Worm (Caenorhabditis elegans) whole organism, L4 larva: ENCODE results near the gene pqn-70.

ENCODE experiments used
- ama-1 ChIP-seq: fragments of 150-350 bp; optimal IDR thresholded peaks from 2 replicates; lab custom pipeline; 2014; ENCODE audit warnings: inconsistent platforms, mixed read lengths
- ceh-62 ChIP-seq: sonication (generic microtip); optimal IDR thresholded peaks from 2 replicates; lab custom pipeline; 2017; ENCODE audit warnings: missing biosample characterization, missing genetic modification characterization
- fkh-10 ChIP-seq: fragments of 150-350 bp; optimal IDR thresholded peaks from 2 replicates; lab custom pipeline; 2014; ENCODE audit warnings: missing biosample characterization, missing genetic modification reagents, missing genetic modification characterization
- hmg-1.1 ChIP-seq: fragments of 200-800 bp; sonication (Bioruptor generic); IDR thresholded peaks from 2 replicates; pipeline ENCODE4 v1.3.6; 2022; ENCODE audit warnings: missing genetic modification reagents, missing genetic modification characterization, missing compliant biosample characterization
- lin-1 ChIP-seq: fragments of 200-800 bp; sonication (Bioruptor generic); IDR thresholded peaks from 2 replicates; pipeline ENCODE4 v1.3.6; 2022; ENCODE audit warnings: missing genetic modification reagents, missing genetic modification characterization, missing compliant biosample characterization
- lin-13 ChIP-seq: fragments of 150-350 bp; optimal IDR thresholded peaks from 2 replicates; lab custom pipeline; 2014; ENCODE audit warnings: missing biosample characterization, missing genetic modification reagents, missing genetic modification characterization
- lsy-2 ChIP-seq, 2 experiments: fragments of 150-350 bp in 1 of 2; sonication (generic microtip) in 1 of 2; optimal IDR thresholded peaks; 2 replicates each; lab custom pipeline; 2014 to 2017; ENCODE audit warnings: missing biosample characterization in 2 of 2, missing genetic modification characterization in 2 of 2
- mep-1 ChIP-seq: fragments of 150-350 bp; sonication (generic microtip); optimal IDR thresholded peaks from 3 replicates; lab custom pipeline; 2014; ENCODE audit warnings: missing biosample characterization, missing genetic modification characterization
- nhr-102 ChIP-seq: sonication (generic microtip); optimal IDR thresholded peaks from 2 replicates; lab custom pipeline; 2016; ENCODE audit warnings: mild to moderate bottlenecking, missing genetic modification characterization, moderate library complexity, missing compliant biosample characterization
- nhr-28 ChIP-seq: fragments of 150-350 bp; optimal IDR thresholded peaks from 2 replicates; lab custom pipeline; 2014; ENCODE audit warnings: missing biosample characterization, missing genetic modification characterization
- tra-1 ChIP-seq: fragments of 200-800 bp; sonication (Bioruptor generic); IDR thresholded peaks from 2 replicates; pipeline ENCODE4 v1.3.6; 2022; ENCODE audit warnings: missing genetic modification reagents, missing genetic modification characterization, missing compliant biosample characterization
- unc-62 ChIP-seq, 3 experiments: fragments of 150-350 bp in 1 of 3; sonication (generic microtip); optimal IDR thresholded peaks in 2 of 3; peaks in 1 of 3; 1 replicate in 1 of 3; 2 replicates in 2 of 3; lab custom pipeline; 2014 to 2017; ENCODE audit warnings: missing biosample characterization in 3 of 3, missing genetic modification characterization in 3 of 3, missing genetic modification reagents in 3 of 3, missing genotype in 1 of 3
- zip-2 ChIP-seq: fragments of 150-350 bp; optimal IDR thresholded peaks from 2 replicates; lab custom pipeline; 2014; ENCODE audit warnings: missing biosample characterization, missing genetic modification characterization

ce11 chrV:11180951-11181350 is 47.6 kb downstream of the pqn-70 start:
- TF ChIP-seq mep-1 (tag; lab: Kevin White, UChicago) (no peak), ama-1 (lab: Kevin White, UChicago) (no peak), nhr-102 (tag; lab: Kevin White, UChicago) (no peak), fkh-10 (GFP tag; lab: Kevin White, UChicago) (no peak), lin-13 (GFP tag; lab: Kevin White, UChicago) (no peak), nhr-28 (tag; lab: Kevin White, UChicago) (no peak), tra-1 (GFP tag; lab: Robert Waterston, UW) (no peak), zip-2 (tag; lab: Kevin White, UChicago) (no peak), ceh-62 (no peak), unc-62 (GFP tag; optimal IDR thresholded peaks at IDR 0.05 in 1 of 2; lab: Kevin White, UChicago) (no peak), unc-62 (tag; optimal IDR thresholded peaks at IDR 0.05; lab: Kevin White, UChicago) (no peak), lin-1 (no peak), lsy-2 (tag; optimal IDR thresholded peaks at IDR 0.05; lab: Kevin White, UChicago) (no peak), hmg-1.1 (GFP tag; lab: Robert Waterston, UW) (no peak)
